Worm (Caenorhabditis elegans): ENCODE results near the gene pud-1.1.

- no peak for TF ChIP-seq nhr-77 (tag; optimal IDR thresholded peaks at IDR 0.05)
- no peak for TF ChIP-seq mdl-1 (tag; optimal IDR thresholded peaks at IDR 0.05)
- TF ChIP-seq peb-1 (tag; optimal IDR thresholded peaks at IDR 0.05) = no peak
- TF ChIP-seq elt-3 (tag; optimal IDR thresholded peaks at IDR 0.05) = no peak
- TF ChIP-seq unc-62 (GFP tag; optimal IDR thresholded peaks at IDR 0.05) = no peak
- TF ChIP-seq lin-11 (tag; optimal IDR thresholded peaks at IDR 0.05) = no peak
- peak in 1 of 2 experiments; percentile 54 for TF ChIP-seq lsy-2 (tag; optimal IDR thresholded peaks at IDR 0.05)
- no peak for TF ChIP-seq ztf-11 (tag; optimal IDR thresholded peaks at IDR 0.05)
- no peak for TF ChIP-seq R02D3.7 (tag; optimal IDR thresholded peaks at IDR 0.05)
- TF ChIP-seq nhr-11 (tag; optimal IDR thresholded peaks at IDR 0.05) = no peak
- peak; percentile 74 for TF ChIP-seq fos-1 (tag; optimal IDR thresholded peaks at IDR 0.05)
- peak; percentile 13 for TF ChIP-seq gmeb-1 (tag; optimal IDR thresholded peaks at IDR 0.05)
- no peak for TF ChIP-seq ztf-4 (tag; optimal IDR thresholded peaks at IDR 0.05)
These were observed 48.7 kb upstream of the pud-1.1 start, which contains the start of gene nhr-228 for ce11 chrV:2281499-2281898.

Measured in whole organism, L2 larva.